Worm (Caenorhabditis elegans) whole organism, L4/young adult: ENCODE measurements around the gene dod-20.

Source experiments
- W03F9.2 ChIP-seq: fragments of 150-350 bp; optimal IDR thresholded peaks from 2 replicates; lab custom pipeline; 2014; ENCODE audit warnings: missing biosample characterization, missing genetic modification characterization
- dao-5 ChIP-seq: sonication (generic microtip); optimal IDR thresholded peaks from 2 replicates; lab custom pipeline; 2016; ENCODE audit warnings: missing genotype, missing genetic modification characterization, moderate library complexity, missing compliant biosample characterization
- him-1 ChIP-seq: sonication (generic microtip); optimal IDR thresholded peaks from 2 replicates; lab custom pipeline; 2016; ENCODE audit warnings: missing genotype, missing genetic modification reagents, missing genetic modification characterization, missing compliant biosample characterization

DNA sequence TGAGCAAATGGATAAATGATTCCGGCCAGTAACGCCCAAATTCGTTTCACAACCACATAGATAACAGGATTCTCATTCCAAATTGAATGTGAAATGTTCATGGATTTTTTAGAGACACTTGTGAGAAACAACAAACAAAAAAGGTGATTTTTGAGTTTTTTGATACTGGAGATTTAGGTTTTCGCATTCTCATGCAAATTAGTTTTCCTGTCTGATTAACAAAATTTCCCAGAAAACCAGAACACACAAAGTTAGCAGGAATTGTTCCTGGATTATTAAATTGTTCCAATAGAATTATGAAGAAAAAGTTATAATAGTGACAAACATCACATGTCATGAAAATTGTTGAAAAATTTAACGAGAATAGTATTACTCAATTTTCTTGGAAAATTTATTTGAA, 21.0 kb downstream of the dod-20 start, which contains the start of gene srh-33:
- no peak for TF ChIP-seq dao-5 (tag; lab: Kevin White, UChicago)
- no peak for TF ChIP-seq him-1 (tag; lab: Kevin White, UChicago)
- TF ChIP-seq W03F9.2 (tag; lab: Kevin White, UChicago): no peak
